Worm (Caenorhabditis elegans): ENCODE measurements around the gene nhr-90.

The nhr-90 gene

ce11 chrV:600231-600630, 10.1 kb upstream of the nhr-90 start, which contains the start of gene nhr-251:
Gene nhr-251, plus strand, starts transcription at chrV:600531.
- TF ChIP-seq nhr-28 (tag; optimal IDR thresholded peaks at IDR 0.05), result no peak
- no peak for TF ChIP-seq hlh-1 (tag; optimal IDR thresholded peaks at IDR 0.05)
- no peak for TF ChIP-seq lsy-2 (tag; optimal IDR thresholded peaks at IDR 0.05)
- no peak for TF ChIP-seq ztf-11 (tag; optimal IDR thresholded peaks at IDR 0.05)
- TF ChIP-seq mab-5 (tag; optimal IDR thresholded peaks at IDR 0.05), result no peak
- TF ChIP-seq unc-120 (tag; optimal IDR thresholded peaks at IDR 0.05; ENCODE audit: poor library complexity, severe bottlenecking), result no peak
- no peak for TF ChIP-seq drap-1 (GFP tag; optimal IDR thresholded peaks at IDR 0.05)
- no peak for TF ChIP-seq unc-39 (tag; optimal IDR thresholded peaks at IDR 0.05)
- no peak for TF ChIP-seq mls-2 (tag; optimal IDR thresholded peaks at IDR 0.05)
- no peak for TF ChIP-seq M03D4.4 (tag; optimal IDR thresholded peaks at IDR 0.05)
- TF ChIP-seq ceh-43 (GFP tag; optimal IDR thresholded peaks at IDR 0.05), result no peak
- TF ChIP-seq lin-13 (tag; optimal IDR thresholded peaks at IDR 0.05), result no peak
- no peak for TF ChIP-seq pha-4 (tag; optimal IDR thresholded peaks at IDR 0.05)
- no peak for TF ChIP-seq elt-1 (tag; optimal IDR thresholded peaks at IDR 0.05; ENCODE audit: borderline replicate concordance, insufficient read depth)
- no peak for TF ChIP-seq nhr-2 (tag; optimal IDR thresholded peaks at IDR 0.05)
- TF ChIP-seq tbx-8 (GFP tag; optimal IDR thresholded peaks at IDR 0.05), result no peak
- TF ChIP-seq cnd-1 (tag; optimal IDR thresholded peaks at IDR 0.05), result no peak

- TF ChIP-seq blmp-1 (tag; optimal IDR thresholded peaks at IDR 0.05) (no peak), nhr-28 (tag; optimal IDR thresholded peaks at IDR 0.05) (no peak), sptf-1 (tag; optimal IDR thresholded peaks at IDR 0.05) (no peak), mls-2 (tag; optimal IDR thresholded peaks at IDR 0.05) (no peak), lsy-2 (tag; optimal IDR thresholded peaks at IDR 0.05) (no peak), M03D4.4 (tag; optimal IDR thresholded peaks at IDR 0.05) (no peak), elt-1 (tag; optimal IDR thresholded peaks at IDR 0.05; ENCODE audit: borderline replicate concordance, insufficient read depth) (no peak), unc-120 (tag; optimal IDR thresholded peaks at IDR 0.05; ENCODE audit: poor library complexity, severe bottlenecking) (no peak), cnd-1 (tag; optimal IDR thresholded peaks at IDR 0.05) (no peak), unc-39 (tag; optimal IDR thresholded peaks at IDR 0.05) (no peak), nhr-2 (tag; optimal IDR thresholded peaks at IDR 0.05) (no peak), ham-2 (GFP tag; optimal IDR thresholded peaks at IDR 0.05) (no peak), mep-1 (tag; optimal IDR thresholded peaks at IDR 0.05) (no peak), drap-1 (GFP tag; optimal IDR thresholded peaks at IDR 0.05) (no peak), nhr-237 (tag; optimal IDR thresholded peaks at IDR 0.05) (no peak), bed-3 (GFP tag; optimal IDR thresholded peaks at IDR 0.05) (no peak), sem-2 (GFP tag; optimal IDR thresholded peaks at IDR 0.05) (no peak), tbx-8 (GFP tag; optimal IDR thresholded peaks at IDR 0.05) (no peak)
Measured at ce11 chrV:604105-604504, 6.2 kb upstream of the nhr-90 start, which contains the start of gene srlf-37. Gene srlf-37, minus strand, starts transcription at chrV:604205.

ce11 chrV:608844-609243, 1.5 kb upstream of the nhr-90 start, which contains the start of gene srw-109:
Gene srw-109, minus strand, starts transcription at chrV:608944.
- TF ChIP-seq mep-1 (tag; optimal IDR thresholded peaks at IDR 0.05) (no peak), nhr-12 (tag; optimal IDR thresholded peaks at IDR 0.05) (no peak), unc-62 (GFP tag; optimal IDR thresholded peaks at IDR 0.05) (no peak), lin-13 (tag; optimal IDR thresholded peaks at IDR 0.05) (no peak), ztf-11 (tag; optimal IDR thresholded peaks at IDR 0.05) (no peak), blmp-1 (tag; optimal IDR thresholded peaks at IDR 0.05) (no peak)

ce11 chrV:609671-610070, 641 bp upstream of the nhr-90 start, which contains the start of gene srlf-36:
Gene srlf-36, minus strand, starts transcription at chrV:609771.
- TF ChIP-seq M03D4.4 (tag; optimal IDR thresholded peaks at IDR 0.05) (no peak), mep-1 (tag; optimal IDR thresholded peaks at IDR 0.05) (no peak), hlh-1 (tag; optimal IDR thresholded peaks at IDR 0.05) (no peak), ceh-83 (GFP tag; optimal IDR thresholded peaks at IDR 0.05) (no peak), nhr-2 (tag; optimal IDR thresholded peaks at IDR 0.05) (no peak), nhr-12 (tag; optimal IDR thresholded peaks at IDR 0.05) (no peak), pha-4 (tag; optimal IDR thresholded peaks at IDR 0.05) (no peak), lsy-2 (tag; optimal IDR thresholded peaks at IDR 0.05) (no peak), unc-120 (tag; optimal IDR thresholded peaks at IDR 0.05; ENCODE audit: poor library complexity, severe bottlenecking) (no peak), unc-62 (GFP tag; optimal IDR thresholded peaks at IDR 0.05) (no peak), snpc-4 (tag; optimal IDR thresholded peaks at IDR 0.05) (no peak), blmp-1 (tag; optimal IDR thresholded peaks at IDR 0.05) (no peak), sem-2 (GFP tag; optimal IDR thresholded peaks at IDR 0.05) (no peak), cnd-1 (tag; optimal IDR thresholded peaks at IDR 0.05) (no peak), ztf-11 (tag; optimal IDR thresholded peaks at IDR 0.05) (no peak), nhr-28 (tag; optimal IDR thresholded peaks at IDR 0.05) (no peak), nhr-76 (tag; optimal IDR thresholded peaks at IDR 0.05) (no peak), elt-3 (tag; optimal IDR thresholded peaks at IDR 0.05) (no peak), lin-13 (tag; optimal IDR thresholded peaks at IDR 0.05) (no peak), lin-32 (GFP tag; optimal IDR thresholded peaks at IDR 0.05) (no peak)

Data from whole organism, mixed stage, embryonic.